Fruit fly (Drosophila melanogaster) whole organism, embryonic: ENCODE data around the gene Glos.

Experiments used
- Abd-B ChIP-seq: fragments of 200-800 bp; sonication (Bioruptor generic); optimal IDR thresholded peaks from 2 replicates; lab custom pipeline; 2018; ENCODE audit warnings: missing biosample characterization, mild to moderate bottlenecking, missing genetic modification characterization, moderate library complexity
- Aef1 ChIP-seq: fragments of 200-800 bp; sonication (Bioruptor generic); IDR thresholded peaks from 3 replicates; pipeline ENCODE4 v1.3.6; 2022; ENCODE audit warnings: missing biosample characterization, missing genetic modification characterization
- CG10543 ChIP-seq: fragments of 200-800 bp; sonication (Bioruptor generic); optimal IDR thresholded peaks from 3 replicates; lab custom pipeline; 2017; ENCODE audit warnings: missing biosample characterization, mild to moderate bottlenecking, missing genetic modification characterization, moderate library complexity
- CG10654 ChIP-seq: fragments of 200-800 bp; sonication (Bioruptor generic); optimal IDR thresholded peaks from 2 replicates; lab custom pipeline; 2016; ENCODE audit warnings: missing biosample characterization, missing genetic modification characterization
- CG11695 ChIP-seq: fragments of 200-800 bp; sonication (Bioruptor generic); IDR thresholded peaks from 3 replicates; pipeline ENCODE4 v1.3.6; 2022; ENCODE audit warnings: missing biosample characterization, missing genetic modification characterization
- CG12299 ChIP-seq: fragments of 200-800 bp; sonication (Bioruptor generic); optimal IDR thresholded peaks from 2 replicates; lab custom pipeline; 2018; ENCODE audit warnings: missing biosample characterization, mild to moderate bottlenecking, missing genetic modification characterization
- CG13894 ChIP-seq: fragments of 200-800 bp; sonication (Bioruptor generic); optimal IDR thresholded peaks from 3 replicates; lab custom pipeline; 2018; ENCODE audit warnings: missing biosample characterization, mild to moderate bottlenecking, missing genetic modification characterization, moderate library complexity
- CG14965 ChIP-seq: fragments of 200-800 bp; sonication (Bioruptor generic); optimal IDR thresholded peaks from 2 replicates; lab custom pipeline; 2016; ENCODE audit warnings: missing biosample characterization, missing genetic modification characterization, borderline replicate concordance
- CG15514 ChIP-seq: fragments of 200-800 bp; sonication (Bioruptor generic); optimal IDR thresholded peaks from 3 replicates; lab custom pipeline; 2017; ENCODE audit warnings: missing biosample characterization, missing genetic modification characterization, mild to moderate bottlenecking, moderate library complexity, missing genetic modification reagents
- CG1647 ChIP-seq: fragments of 200-800 bp; sonication (Bioruptor generic); optimal IDR thresholded peaks from 3 replicates; lab custom pipeline; 2016; ENCODE audit warnings: missing biosample characterization, missing genetic modification characterization
- CG16813 ChIP-seq: fragments of 200-800 bp; sonication (Bioruptor generic); IDR thresholded peaks from 3 replicates; pipeline ENCODE4 v1.3.6; 2022; ENCODE audit warnings: missing biosample characterization, missing genetic modification characterization; ENCODE audit not compliant: partially characterized antibody
- CG17802 ChIP-seq: fragments of 200-800 bp; sonication (Bioruptor generic); optimal IDR thresholded peaks from 2 replicates; lab custom pipeline; 2018; ENCODE audit warnings: missing biosample characterization, mild to moderate bottlenecking, missing genetic modification characterization, moderate library complexity
- CG2120 ChIP-seq: fragments of 200-800 bp; sonication (Bioruptor generic); optimal IDR thresholded peaks from 3 replicates; lab custom pipeline; 2016; ENCODE audit warnings: missing biosample characterization, missing genetic modification characterization
- CG30403 ChIP-seq: fragments of 200-800 bp; sonication (Bioruptor generic); optimal IDR thresholded peaks from 3 replicates; lab custom pipeline; 2016; ENCODE audit warnings: missing biosample characterization, missing genetic modification characterization
- CG3065 ChIP-seq: fragments of 200-800 bp; sonication (Bioruptor generic); optimal IDR thresholded peaks from 2 replicates; lab custom pipeline; 2016; ENCODE audit warnings: missing biosample characterization, missing genetic modification characterization
- CG6254 ChIP-seq: fragments of 200-800 bp; sonication (Bioruptor generic); optimal IDR thresholded peaks from 3 replicates; lab custom pipeline; 2017; ENCODE audit warnings: mild to moderate bottlenecking, missing biosample characterization, missing genetic modification reagents, missing genetic modification characterization
- CG6683 ChIP-seq: fragments of 200-800 bp; sonication (Bioruptor generic); optimal IDR thresholded peaks from 2 replicates; lab custom pipeline; 2017; ENCODE audit warnings: missing biosample characterization, mild to moderate bottlenecking, missing genetic modification characterization, missing genetic modification reagents
- CG7786 ChIP-seq: fragments of 200-800 bp; sonication (Bioruptor generic); optimal IDR thresholded peaks from 2 replicates; lab custom pipeline; 2016; ENCODE audit warnings: missing biosample characterization, missing genetic modification characterization
- CG8281 ChIP-seq: fragments of 200-800 bp; sonication (Bioruptor generic); optimal IDR thresholded peaks from 2 replicates; lab custom pipeline; 2018; ENCODE audit warnings: missing biosample characterization, mild to moderate bottlenecking, missing genetic modification characterization, moderate library complexity
- CoRest ChIP-seq: fragments of 200-800 bp; sonication (Bioruptor generic); optimal IDR thresholded peaks from 3 replicates; lab custom pipeline; 2018; ENCODE audit warnings: missing biosample characterization, mild to moderate bottlenecking, missing genetic modification characterization, moderate library complexity
- Deaf1 ChIP-seq: fragments of 200-800 bp; optimal IDR thresholded peaks from 3 replicates; lab custom pipeline; 2019; ENCODE audit warnings: missing biosample characterization, mild to moderate bottlenecking, missing genetic modification characterization, moderate library complexity
- Dip3 ChIP-seq: fragments of 200-800 bp; sonication (Bioruptor generic); optimal IDR thresholded peaks from 3 replicates; lab custom pipeline; 2016; ENCODE audit warnings: missing biosample characterization, missing genetic modification characterization
- GATAe ChIP-seq: fragments of 200-800 bp; sonication (Bioruptor generic); conservative IDR thresholded peaks from 2 replicates; pipeline ENCODE4 v1.3.6; 2022; ENCODE audit warnings: missing biosample characterization, missing genetic modification characterization
- Hand ChIP-seq: fragments of 200-800 bp; sonication (Bioruptor generic); optimal IDR thresholded peaks from 2 replicates; lab custom pipeline; 2017; ENCODE audit warnings: mild to moderate bottlenecking, missing biosample characterization, missing genetic modification reagents, missing genetic modification characterization
- Hey ChIP-seq: fragments of 200-800 bp; sonication (Bioruptor generic); optimal IDR thresholded peaks from 3 replicates; lab custom pipeline; 2018; ENCODE audit warnings: missing biosample characterization, mild to moderate bottlenecking, missing genetic modification characterization
- Hr3 ChIP-seq: fragments of 200-800 bp; sonication (Bioruptor generic); optimal IDR thresholded peaks from 3 replicates; lab custom pipeline; 2016; ENCODE audit warnings: missing biosample characterization, missing genetic modification characterization
- Mad ChIP-seq: fragments of 200-800 bp; sonication (Bioruptor generic); optimal IDR thresholded peaks from 2 replicates; lab custom pipeline; 2016; ENCODE audit warnings: missing biosample characterization, missing genetic modification characterization
- Mes4 ChIP-seq: fragments of 200-800 bp; sonication (Bioruptor generic); optimal IDR thresholded peaks from 2 replicates; lab custom pipeline; 2016; ENCODE audit warnings: missing biosample characterization, missing genetic modification characterization
- Nf-YA ChIP-seq: fragments of 200-800 bp; sonication (Bioruptor generic); IDR thresholded peaks from 2 replicates; pipeline ENCODE4 v1.3.6; 2022; ENCODE audit warnings: missing biosample characterization, missing genetic modification characterization
- NfI ChIP-seq: fragments of 200-800 bp; sonication (Bioruptor generic); optimal IDR thresholded peaks from 3 replicates; lab custom pipeline; 2018; ENCODE audit warnings: missing biosample characterization, mild to moderate bottlenecking, missing genetic modification characterization, moderate library complexity
- Oaz ChIP-seq: fragments of 200-800 bp; sonication (Bioruptor generic); IDR thresholded peaks from 2 replicates; pipeline ENCODE4 v1.3.6; 2022; ENCODE audit warnings: missing biosample characterization, missing genetic modification characterization
- Usf ChIP-seq: fragments of 200-800 bp; sonication (Bioruptor generic); optimal IDR thresholded peaks from 2 replicates; lab custom pipeline; 2017; ENCODE audit warnings: missing genotype, missing biosample characterization, missing genetic modification characterization
- bcd ChIP-seq: fragments of 200-800 bp; sonication (Bioruptor generic); optimal IDR thresholded peaks from 2 replicates; lab custom pipeline; 2017; ENCODE audit warnings: missing biosample characterization, mild to moderate bottlenecking, missing genetic modification characterization
- cas ChIP-seq: fragments of 200-800 bp; sonication (Bioruptor generic); IDR thresholded peaks from 2 replicates; pipeline ENCODE4 v1.3.6; 2022; ENCODE audit warnings: missing biosample characterization, missing genetic modification characterization
- ci ChIP-seq: fragments of 200-800 bp; sonication (Bioruptor generic); IDR thresholded peaks from 3 replicates; pipeline ENCODE4 v1.3.6; 2022; ENCODE audit warnings: missing biosample characterization, missing genetic modification characterization
- crc ChIP-seq: fragments of 200-800 bp; sonication (Bioruptor generic); optimal IDR thresholded peaks from 2 replicates; lab custom pipeline; 2016; ENCODE audit warnings: missing biosample characterization, missing genetic modification characterization
- crp ChIP-seq, 2 experiments: fragments of 200-800 bp; sonication (Bioruptor generic); optimal IDR thresholded peaks; 2 replicates in 1 of 2; 3 replicates in 1 of 2; lab custom pipeline; 2017; ENCODE audit warnings: missing biosample characterization in 2 of 2, missing genetic modification characterization in 2 of 2, mild to moderate bottlenecking in 1 of 2, moderate library complexity in 1 of 2
- dm ChIP-seq: fragments of 200-800 bp; sonication (Bioruptor generic); optimal IDR thresholded peaks from 3 replicates; lab custom pipeline; 2016; ENCODE audit warnings: missing biosample characterization, missing genetic modification characterization
- dmrt11E ChIP-seq: fragments of 200-800 bp; sonication (Bioruptor generic); optimal IDR thresholded peaks from 3 replicates; lab custom pipeline; 2018; ENCODE audit warnings: missing biosample characterization, mild to moderate bottlenecking, missing genetic modification characterization, moderate library complexity
- gro ChIP-seq: fragments of 200-800 bp; sonication (Bioruptor generic); optimal IDR thresholded peaks from 2 replicates; lab custom pipeline; 2016; ENCODE audit warnings: missing biosample characterization, missing genetic modification characterization
- her ChIP-seq: fragments of 200-800 bp; sonication (Bioruptor generic); optimal IDR thresholded peaks from 2 replicates; lab custom pipeline; 2016; ENCODE audit warnings: missing biosample characterization, missing genetic modification characterization
- mirr ChIP-seq: fragments of 200-800 bp; sonication (Bioruptor generic); optimal IDR thresholded peaks from 3 replicates; lab custom pipeline; 2018; ENCODE audit warnings: missing biosample characterization, mild to moderate bottlenecking, missing genetic modification characterization
- nau ChIP-seq: fragments of 200-800 bp; sonication (Bioruptor generic); optimal IDR thresholded peaks from 3 replicates; lab custom pipeline; 2017; ENCODE audit warnings: missing biosample characterization, mild to moderate bottlenecking, missing genetic modification characterization, missing genetic modification reagents
- oc ChIP-seq: fragments of 200-800 bp; sonication (Bioruptor generic); optimal IDR thresholded peaks from 2 replicates; lab custom pipeline; 2018; ENCODE audit warnings: missing biosample characterization, mild to moderate bottlenecking, missing genetic modification characterization, moderate library complexity
- pho ChIP-seq: fragments of 200-800 bp; sonication (Bioruptor generic); optimal IDR thresholded peaks from 2 replicates; lab custom pipeline; 2016; ENCODE audit warnings: missing biosample characterization, missing genetic modification characterization
- pros ChIP-seq: fragments of 200-800 bp; sonication (Bioruptor generic); optimal IDR thresholded peaks from 3 replicates; lab custom pipeline; 2019; ENCODE audit warnings: missing biosample characterization, mild to moderate bottlenecking, missing genetic modification characterization, moderate library complexity
- run ChIP-seq: fragments of 200-800 bp; sonication (Bioruptor generic); optimal IDR thresholded peaks from 3 replicates; lab custom pipeline; 2018; ENCODE audit warnings: missing biosample characterization, mild to moderate bottlenecking, missing genetic modification characterization
- tna ChIP-seq: fragments of 200-800 bp; sonication (Bioruptor generic); IDR thresholded peaks from 2 replicates; pipeline ENCODE4 v1.3.6; 2022; ENCODE audit warnings: missing biosample characterization, missing genetic modification characterization; ENCODE audit not compliant: partially characterized antibody
- wor ChIP-seq: fragments of 200-800 bp; sonication (Bioruptor generic); IDR thresholded peaks from 2 replicates; pipeline ENCODE4 v1.3.6; 2022; ENCODE audit warnings: missing biosample characterization, missing genetic modification characterization

The Glos gene

dm6 chrX:3968346-3969044, 32.2 kb downstream of the Glos start, which contains the start of gene CG6428:
Gene CG6428 (minus strand): TSS chrX:3968655.
- TF ChIP-seq CG6254 (no peak), CG10543 (GFP tag; lab: Kevin White, UChicago) (peak; percentile 58), her (GFP tag; lab: Kevin White, UChicago) (no peak), ci (0 out of 3 replicates have a peak, but pooled peaks have one; percentile 36), Aef1 (GFP tag; lab: Robert Waterston, UW) (0 out of 3 replicates have a peak, but pooled peaks have one; percentile 29), bcd (GFP tag; lab: Kevin White, UChicago) (peak; percentile 21), mirr (peak; percentile 55), CG2120 (GFP tag; lab: Kevin White, UChicago) (peak; percentile 56), Hey (tag; lab: Kevin White, UChicago) (peak; percentile 3), CG30403 (peak; percentile 42), GATAe (GFP tag; lab: Robert Waterston, UW) (peak; percentile 56), oc (tag; lab: Kevin White, UChicago) (no peak), CG11695 (GFP tag; lab: Robert Waterston, UW) (no peak), wor (GFP tag; lab: Robert Waterston, UW) (no peak), CG7786 (GFP tag; lab: Kevin White, UChicago) (no peak), gro (GFP tag; lab: Kevin White, UChicago) (no peak), Mad (GFP tag; lab: Kevin White, UChicago) (peak; percentile 8), CG16813 (GFP tag; lab: Robert Waterston, UW) (peak; percentile 65), CG12299 (peak; percentile 48), tna (peak; percentile 51; the same call in 1 of the 2 replicates), crc (no peak), dm (GFP tag; lab: Kevin White, UChicago) (no peak), Deaf1 (tag; lab: Kevin White, UChicago) (no peak), Oaz (GFP tag; lab: Robert Waterston, UW) (no peak), CG15514 (GFP tag; lab: Kevin White, UChicago) (peak; percentile 74), CG6683 (no peak), Dip3 (GFP tag; lab: Kevin White, UChicago) (no peak), Usf (GFP tag; lab: Kevin White, UChicago) (peak; percentile 7), CG14965 (GFP tag; lab: Kevin White, UChicago) (no peak), run (tag; lab: Kevin White, UChicago) (no peak), Hand (GFP tag; lab: Kevin White, UChicago) (peak; percentile 28), CoRest (tag; lab: Kevin White, UChicago) (peak; percentile 65), Mes4 (no peak), CG10654 (GFP tag; lab: Kevin White, UChicago) (peak; percentile 32), crp (GFP tag; optimal IDR thresholded peaks at IDR 0.05; lab: Kevin White, UChicago) (peak in 1 of 2 experiments; percentile 85), pho (no peak), nau (no peak), dmrt11E (tag; lab: Kevin White, UChicago) (peak; percentile 19), CG13894 (tag; lab: Kevin White, UChicago) (peak; percentile 12), Nf-YA (GFP tag; lab: Robert Waterston, UW) (no peak), cas (GFP tag; lab: Robert Waterston, UW) (no peak), CG1647 (GFP tag; lab: Kevin White, UChicago) (peak; percentile 20), Abd-B (GFP tag; lab: Kevin White, UChicago) (peak; percentile 8), CG8281 (no peak), Hr3 (GFP tag; lab: Kevin White, UChicago) (peak; percentile 26), NfI (GFP tag; lab: Kevin White, UChicago) (peak; percentile 48), CG17802 (tag; lab: Kevin White, UChicago) (peak; percentile 34), pros (GFP tag; lab: Kevin White, UChicago) (no peak), CG3065 (GFP tag; lab: Kevin White, UChicago) (no peak)
